Fruit fly (Drosophila melanogaster) whole organism, prepupa: ENCODE measurements around the gene CG3149.
A peak's percentile ranks its signal among the peaks of the same experiment; 100 is the strongest.

ENCODE experiments used
- Blimp-1 ChIP-seq: fragments of 200-800 bp; sonication (Bioruptor generic); optimal IDR thresholded peaks from 3 replicates; lab custom pipeline; 2017; ENCODE audit warnings: missing biosample characterization, missing genetic modification characterization, mild to moderate bottlenecking, moderate library complexity, missing genetic modification reagents
- CG10669 ChIP-seq: fragments of 200-800 bp; sonication (Bioruptor generic); optimal IDR thresholded peaks from 3 replicates; lab custom pipeline; 2018; ENCODE audit warnings: missing biosample characterization, mild to moderate bottlenecking, missing genetic modification characterization, moderate library complexity
- CG11294 ChIP-seq: fragments of 200-800 bp; sonication (Bioruptor generic); IDR thresholded peaks from 2 replicates; pipeline ENCODE4 v1.3.6; 2022; ENCODE audit warnings: missing biosample characterization, missing genetic modification characterization
- CG11762 ChIP-seq: fragments of 200-800 bp; sonication (Bioruptor generic); optimal IDR thresholded peaks from 3 replicates; lab custom pipeline; 2016; ENCODE audit warnings: missing biosample characterization, missing genetic modification characterization; ENCODE audit not compliant: insufficient read depth
- CG11902 ChIP-seq: fragments of 200-800 bp; sonication (Bioruptor generic); optimal IDR thresholded peaks from 3 replicates; lab custom pipeline; 2016; ENCODE audit warnings: missing biosample characterization, missing genetic modification characterization
- CG31627 ChIP-seq: fragments of 200-800 bp; sonication (Bioruptor generic); optimal IDR thresholded peaks from 3 replicates; lab custom pipeline; 2016; ENCODE audit warnings: missing biosample characterization, missing genetic modification characterization
- CG32006 ChIP-seq: fragments of 200-800 bp; sonication (Bioruptor generic); optimal IDR thresholded peaks from 3 replicates; lab custom pipeline; 2017; ENCODE audit warnings: missing biosample characterization, mild to moderate bottlenecking, missing genetic modification characterization
- CG34406 ChIP-seq: fragments of 200-800 bp; sonication (Bioruptor generic); optimal IDR thresholded peaks from 3 replicates; lab custom pipeline; 2016; ENCODE audit warnings: missing biosample characterization, missing genetic modification characterization
- CG6163 ChIP-seq: fragments of 200-800 bp; sonication (Bioruptor generic); IDR thresholded peaks from 3 replicates; pipeline ENCODE4 v1.3.6; 2022; ENCODE audit warnings: missing biosample characterization, missing genetic modification characterization
- CG6808 ChIP-seq: fragments of 200-800 bp; sonication (Bioruptor generic); optimal IDR thresholded peaks from 3 replicates; lab custom pipeline; 2017; ENCODE audit warnings: missing biosample characterization, missing genetic modification characterization, mild to moderate bottlenecking, moderate library complexity, missing genetic modification reagents
- CG6854 ChIP-seq: fragments of 200-800 bp; sonication (Bioruptor generic); optimal IDR thresholded peaks from 2 replicates; lab custom pipeline; 2017; ENCODE audit warnings: missing biosample characterization, mild to moderate bottlenecking, missing genetic modification characterization
- CG7368 ChIP-seq: fragments of 200-800 bp; sonication (Bioruptor generic); optimal IDR thresholded peaks from 3 replicates; lab custom pipeline; 2016; ENCODE audit warnings: missing biosample characterization, missing genetic modification characterization
- CG8119 ChIP-seq: fragments of 200-800 bp; sonication (Bioruptor generic); IDR thresholded peaks from 3 replicates; pipeline ENCODE4 v1.3.6; 2022; ENCODE audit warnings: missing biosample characterization, missing genetic modification characterization
- CG8319 ChIP-seq: fragments of 200-800 bp; sonication (Bioruptor generic); optimal IDR thresholded peaks from 3 replicates; lab custom pipeline; 2016; ENCODE audit warnings: missing biosample characterization, missing genetic modification characterization
- CG8632 ChIP-seq: fragments of 200-800 bp; sonication (Bioruptor generic); optimal IDR thresholded peaks from 3 replicates; lab custom pipeline; 2016; ENCODE audit warnings: missing biosample characterization, missing genetic modification characterization
- Eip75B ChIP-seq: fragments of 200-800 bp; sonication (Bioruptor generic); optimal IDR thresholded peaks from 3 replicates; lab custom pipeline; 2016; ENCODE audit warnings: missing biosample characterization, missing genetic modification characterization
- Eip78C ChIP-seq: fragments of 200-800 bp; sonication (Bioruptor generic); peaks from one replicate; lab custom pipeline; 2016; ENCODE audit warnings: missing biosample characterization, missing genetic modification characterization
- Eip93F ChIP-seq: fragments of 200-800 bp; sonication (Bioruptor generic); optimal IDR thresholded peaks from 2 replicates; lab custom pipeline; 2016; ENCODE audit warnings: missing biosample characterization, mild to moderate bottlenecking, missing genetic modification characterization
- Ets21C ChIP-seq: fragments of 200-800 bp; sonication (Bioruptor generic); optimal IDR thresholded peaks from 3 replicates; lab custom pipeline; 2016; ENCODE audit warnings: missing biosample characterization, missing genetic modification characterization
- Gug ChIP-seq: fragments of 200-800 bp; sonication (Bioruptor generic); IDR thresholded peaks from 2 replicates; pipeline ENCODE4 v1.3.6; 2022; ENCODE audit warnings: missing biosample characterization, missing genetic modification characterization
- Hr38 ChIP-seq: sonication (Bioruptor generic); optimal IDR thresholded peaks from 2 replicates; lab custom pipeline; 2016; ENCODE audit warnings: missing biosample characterization, missing genetic modification characterization
- Hr39 ChIP-seq: fragments of 200-800 bp; sonication (Bioruptor generic); optimal IDR thresholded peaks from 2 replicates; lab custom pipeline; 2016; ENCODE audit warnings: missing biosample characterization, missing genetic modification characterization
- Hr4 ChIP-seq: fragments of 200-800 bp; sonication (Bioruptor generic); optimal IDR thresholded peaks from 3 replicates; lab custom pipeline; 2016; ENCODE audit warnings: missing biosample characterization, missing genetic modification characterization
- Lpt ChIP-seq: fragments of 200-800 bp; sonication (Bioruptor generic); optimal IDR thresholded peaks from 3 replicates; lab custom pipeline; 2016; ENCODE audit warnings: missing biosample characterization, missing genetic modification characterization
- Met ChIP-seq: fragments of 200-800 bp; sonication (Bioruptor generic); optimal IDR thresholded peaks from 3 replicates; lab custom pipeline; 2016; ENCODE audit warnings: missing biosample characterization, missing genetic modification characterization
- OdsH ChIP-seq: fragments of 200-800 bp; sonication (Bioruptor generic); optimal IDR thresholded peaks from 3 replicates; lab custom pipeline; 2016; ENCODE audit warnings: missing biosample characterization, missing genetic modification characterization
- Smox ChIP-seq: fragments of 200-800 bp; sonication (Bioruptor generic); optimal IDR thresholded peaks from 3 replicates; lab custom pipeline; 2016; ENCODE audit warnings: missing biosample characterization, missing genetic modification characterization
- Sox102F ChIP-seq: fragments of 200-800 bp; sonication (Bioruptor generic); optimal IDR thresholded peaks from 2 replicates; lab custom pipeline; 2016; ENCODE audit warnings: missing biosample characterization, mild to moderate bottlenecking, missing genetic modification characterization
- Sox14 ChIP-seq: fragments of 200-800 bp; sonication (Bioruptor generic); optimal IDR thresholded peaks from 3 replicates; lab custom pipeline; 2016; ENCODE audit warnings: missing biosample characterization, missing genetic modification characterization
- Sox15 ChIP-seq: fragments of 200-800 bp; sonication (Bioruptor generic); optimal IDR thresholded peaks from 3 replicates; lab custom pipeline; 2016; ENCODE audit warnings: missing biosample characterization, missing genetic modification characterization
- achi ChIP-seq: fragments of 200-800 bp; sonication (Bioruptor generic); optimal IDR thresholded peaks from 3 replicates; lab custom pipeline; 2016; ENCODE audit warnings: missing biosample characterization, missing genetic modification characterization
- acj6 ChIP-seq: fragments of 200-800 bp; sonication (Bioruptor generic); optimal IDR thresholded peaks from 3 replicates; lab custom pipeline; 2016; ENCODE audit warnings: missing biosample characterization, missing genetic modification characterization
- cyc ChIP-seq: fragments of 200-800 bp; sonication (Bioruptor generic); optimal IDR thresholded peaks from 3 replicates; lab custom pipeline; 2016; ENCODE audit warnings: missing biosample characterization, missing genetic modification characterization
- dac ChIP-seq: fragments of 200-800 bp; sonication (Bioruptor generic); optimal IDR thresholded peaks from 2 replicates; lab custom pipeline; 2017; ENCODE audit warnings: missing biosample characterization, mild to moderate bottlenecking, missing genetic modification characterization
- dsx ChIP-seq: fragments of 200-800 bp; optimal IDR thresholded peaks from 3 replicates; lab custom pipeline; 2019; ENCODE audit warnings: missing biosample characterization, mild to moderate bottlenecking, missing genetic modification characterization, moderate library complexity; ENCODE audit not compliant: poor library complexity, severe bottlenecking
- eg ChIP-seq: fragments of 200-800 bp; sonication (Bioruptor generic); IDR thresholded peaks from 3 replicates; pipeline ENCODE4 v1.3.6; 2022; ENCODE audit warnings: missing biosample characterization, missing genetic modification characterization
- esn ChIP-seq: fragments of 200-800 bp; sonication (Bioruptor generic); optimal IDR thresholded peaks from 2 replicates; lab custom pipeline; 2016; ENCODE audit warnings: missing biosample characterization, mild to moderate bottlenecking, missing genetic modification characterization, moderate library complexity
- fd59A ChIP-seq: fragments of 200-800 bp; sonication (Bioruptor generic); optimal IDR thresholded peaks from 2 replicates; lab custom pipeline; 2017; ENCODE audit warnings: missing biosample characterization, mild to moderate bottlenecking, missing genetic modification characterization, missing genetic modification reagents
- fd85E ChIP-seq: fragments of 200-800 bp; sonication (Bioruptor generic); optimal IDR thresholded peaks from 3 replicates; lab custom pipeline; 2016; ENCODE audit warnings: missing biosample characterization, missing genetic modification characterization
- lz ChIP-seq: fragments of 200-800 bp; sonication (Bioruptor generic); optimal IDR thresholded peaks from 3 replicates; lab custom pipeline; 2016; ENCODE audit warnings: missing biosample characterization, missing genetic modification characterization
- pdm3 ChIP-seq: fragments of 200-800 bp; sonication (Bioruptor generic); optimal IDR thresholded peaks from 3 replicates; lab custom pipeline; 2016; ENCODE audit warnings: missing biosample characterization, missing genetic modification characterization
- salr ChIP-seq, 2 experiments: fragments of 200-800 bp; sonication (Bioruptor generic); optimal IDR thresholded peaks; 3 replicates each; lab custom pipeline; 2016 to 2018; ENCODE audit warnings: missing biosample characterization in 2 of 2, missing genetic modification characterization in 2 of 2, mild to moderate bottlenecking in 1 of 2
- spab ChIP-seq: fragments of 200-800 bp; sonication (Bioruptor generic); optimal IDR thresholded peaks from 2 replicates; lab custom pipeline; 2017; ENCODE audit warnings: missing biosample characterization, mild to moderate bottlenecking, missing genetic modification characterization, missing genetic modification reagents
- ss ChIP-seq, 2 experiments: fragments of 200-800 bp; sonication (Bioruptor generic); optimal IDR thresholded peaks; 2 replicates in 1 of 2; 3 replicates in 1 of 2; lab custom pipeline; 2017 to 2018; ENCODE audit warnings: mild to moderate bottlenecking in 2 of 2, missing biosample characterization in 2 of 2, missing genetic modification characterization in 2 of 2, moderate library complexity in 1 of 2
- svp ChIP-seq: fragments of 200-800 bp; sonication (Bioruptor generic); peaks from one replicate; lab custom pipeline; 2016; ENCODE audit warnings: missing biosample characterization, missing genetic modification characterization
- topi ChIP-seq: fragments of 200-800 bp; sonication (Bioruptor generic); optimal IDR thresholded peaks from 3 replicates; lab custom pipeline; 2016; ENCODE audit warnings: missing biosample characterization, missing genetic modification characterization
- vri ChIP-seq: fragments of 200-800 bp; sonication (Bioruptor generic); optimal IDR thresholded peaks from 3 replicates; lab custom pipeline; 2016; ENCODE audit warnings: missing biosample characterization, mild to moderate bottlenecking, missing genetic modification characterization

Gene CG3149

dm6 chrX:5737157-5737556 lies 42.2 kb upstream of the CG3149 start (continued):
- no peak for TF ChIP-seq Blimp-1 (GFP tag; lab: Kevin White, UChicago)
- no peak for TF ChIP-seq CG8632 (GFP tag; lab: Kevin White, UChicago)
- TF ChIP-seq Ets21C = no peak
- no peak for TF ChIP-seq dac (GFP tag; lab: Kevin White, UChicago)
- peak; percentile 29 for TF ChIP-seq cyc (GFP tag; lab: Kevin White, UChicago)
- TF ChIP-seq Hr38 (GFP tag; lab: Kevin White, UChicago) = no peak
- peak; percentile 32 for TF ChIP-seq CG7368 (GFP tag; lab: Kevin White, UChicago)
- no peak for TF ChIP-seq dsx
- TF ChIP-seq Sox14 (GFP tag; lab: Kevin White, UChicago) = peak; percentile 2
- TF ChIP-seq esn = no peak
- TF ChIP-seq Sox15 (GFP tag; lab: Kevin White, UChicago) = peak; percentile 4
- no peak for TF ChIP-seq Smox
- no peak for TF ChIP-seq lz
- no peak for TF ChIP-seq Sox102F (GFP tag; lab: Kevin White, UChicago)
- no peak; the same call in 2 of the 3 replicates for TF ChIP-seq CG8119 (GFP tag; lab: Robert Waterston, UW)
- TF ChIP-seq spab (GFP tag; lab: Kevin White, UChicago) = no peak

dm6 chrX:5735268-5735941 lies 40.4 kb upstream of the CG3149 start:
- TF ChIP-seq Eip78C = peak; percentile 98
- TF ChIP-seq pdm3 (GFP tag; lab: Kevin White, UChicago) = peak; percentile 95
- peak; percentile 92 for TF ChIP-seq Sox102F (GFP tag; lab: Kevin White, UChicago)
- peak; percentile 49 for TF ChIP-seq fd85E
- peak; percentile 88 for TF ChIP-seq Ets21C
- TF ChIP-seq Sox15 (GFP tag; lab: Kevin White, UChicago) = peak; percentile 91
- peak; percentile 83 for TF ChIP-seq CG10669 (GFP tag; lab: Kevin White, UChicago)
- peak; percentile 94 for TF ChIP-seq acj6
- peak; percentile 94 for TF ChIP-seq CG31627 (GFP tag; lab: Kevin White, UChicago)
- peak; percentile 78 for TF ChIP-seq Lpt (GFP tag; lab: Kevin White, UChicago)
- peak; percentile 80 to 82 for TF ChIP-seq salr (GFP tag; optimal IDR thresholded peaks at IDR 0.05; lab: Kevin White, UChicago)
- TF ChIP-seq CG32006 (GFP tag; lab: Kevin White, UChicago) = peak; percentile 90
- TF ChIP-seq eg (GFP tag; lab: Robert Waterston, UW) = peak; percentile 93
- peak; percentile 97 for TF ChIP-seq svp (GFP tag; lab: Kevin White, UChicago)
- TF ChIP-seq Met (GFP tag; lab: Kevin White, UChicago) = peak; percentile 95
- TF ChIP-seq lz = peak; percentile 94
- peak; percentile 88 for TF ChIP-seq CG8119 (GFP tag; lab: Robert Waterston, UW)
- TF ChIP-seq CG6808 (GFP tag; lab: Kevin White, UChicago) = peak; percentile 73
- TF ChIP-seq Eip75B (GFP tag; lab: Kevin White, UChicago) = peak; percentile 93
- peak; percentile 92 for TF ChIP-seq Sox14 (GFP tag; lab: Kevin White, UChicago)
- peak; percentile 89 for TF ChIP-seq topi (GFP tag; lab: Kevin White, UChicago)
- peak; percentile 81 for TF ChIP-seq CG7368 (GFP tag; lab: Kevin White, UChicago)
- TF ChIP-seq dsx = peak; percentile 88
- peak; percentile 95 for TF ChIP-seq CG6163 (GFP tag; lab: Robert Waterston, UW)
- TF ChIP-seq achi (GFP tag; lab: Kevin White, UChicago) = peak; percentile 89
- peak; percentile 72 for TF ChIP-seq CG11902 (GFP tag; lab: Kevin White, UChicago)
- TF ChIP-seq Hr39 = peak; percentile 93
- TF ChIP-seq Blimp-1 (GFP tag; lab: Kevin White, UChicago) = peak; percentile 43
- peak; percentile 81 for TF ChIP-seq fd59A (GFP tag; lab: Kevin White, UChicago)
- peak; percentile 76 to 93 for TF ChIP-seq ss (GFP tag; optimal IDR thresholded peaks at IDR 0.05; lab: Kevin White, UChicago)
- TF ChIP-seq CG11762 = peak; percentile 73
- peak; percentile 92 for TF ChIP-seq Hr4 (GFP tag; lab: Kevin White, UChicago)
- no peak for TF ChIP-seq Hr38 (GFP tag; lab: Kevin White, UChicago)
- peak; percentile 95 for TF ChIP-seq CG34406
- peak; percentile 89 for TF ChIP-seq Gug (GFP tag; lab: Robert Waterston, UW)
- no peak for TF ChIP-seq CG6854
- TF ChIP-seq spab (GFP tag; lab: Kevin White, UChicago) = peak; percentile 71
- TF ChIP-seq Eip93F (GFP tag; lab: Kevin White, UChicago) = peak; percentile 74
- TF ChIP-seq CG11294 = peak; percentile 86
- TF ChIP-seq OdsH (GFP tag; lab: Kevin White, UChicago) = peak; percentile 94
- peak; percentile 49 for TF ChIP-seq vri
- peak; percentile 65 for TF ChIP-seq CG8319 (GFP tag; lab: Kevin White, UChicago)
- TF ChIP-seq esn = peak; percentile 95
